Worm (Caenorhabditis elegans): ENCODE results near the gene F48G7.5.

F48G7.5 gene

DNA sequence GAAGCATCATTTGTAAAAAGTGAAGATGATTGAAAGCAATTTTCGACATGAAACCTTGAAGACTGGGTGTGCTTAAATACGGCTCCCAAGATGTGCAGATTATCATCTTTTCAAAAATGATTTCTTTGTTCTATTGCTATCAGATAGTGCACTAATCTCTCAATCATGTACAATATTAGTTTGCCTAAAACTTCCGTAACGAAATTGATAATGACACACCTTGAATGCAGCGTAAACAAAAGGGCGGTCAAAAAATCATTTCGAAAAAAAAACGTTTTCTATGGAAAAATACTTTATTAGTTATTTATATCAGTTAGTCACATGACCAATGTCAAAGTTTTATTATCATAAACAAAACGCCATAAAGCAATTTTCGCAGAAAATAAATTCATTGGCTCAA, at the start of gene F48G7.5:
TSS of gene F48G7.5 (minus strand) at position 34 of the 400 bp plus-strand sequence.
- no peak for TF ChIP-seq unc-62 (GFP tag; optimal IDR thresholded peaks at IDR 0.05)

DNA sequence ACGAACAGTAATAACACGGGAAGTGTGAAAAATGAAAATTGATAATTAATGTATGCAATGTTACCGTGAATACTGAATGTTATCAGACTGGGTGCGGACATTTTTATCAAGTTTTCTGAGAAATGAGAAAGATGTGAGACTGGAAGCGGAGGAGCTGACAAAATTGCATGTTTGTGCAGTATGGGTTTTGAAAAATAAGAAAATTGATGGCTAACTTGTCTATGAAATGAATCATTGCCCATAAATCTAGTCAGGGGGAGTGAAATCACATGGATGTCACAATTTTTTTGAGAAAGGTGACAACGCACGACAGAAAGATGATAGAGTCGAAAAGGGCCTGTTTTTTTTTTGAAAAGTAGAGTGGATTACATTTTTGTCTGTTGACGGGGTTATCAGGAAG, 48.6 kb upstream of the F48G7.5 start, which contains the start of gene sru-24:
TSS of gene sru-24 (minus strand) at position 101 of the 400 bp plus-strand sequence.
- no peak for TF ChIP-seq unc-62 (GFP tag; optimal IDR thresholded peaks at IDR 0.05)

DNA sequence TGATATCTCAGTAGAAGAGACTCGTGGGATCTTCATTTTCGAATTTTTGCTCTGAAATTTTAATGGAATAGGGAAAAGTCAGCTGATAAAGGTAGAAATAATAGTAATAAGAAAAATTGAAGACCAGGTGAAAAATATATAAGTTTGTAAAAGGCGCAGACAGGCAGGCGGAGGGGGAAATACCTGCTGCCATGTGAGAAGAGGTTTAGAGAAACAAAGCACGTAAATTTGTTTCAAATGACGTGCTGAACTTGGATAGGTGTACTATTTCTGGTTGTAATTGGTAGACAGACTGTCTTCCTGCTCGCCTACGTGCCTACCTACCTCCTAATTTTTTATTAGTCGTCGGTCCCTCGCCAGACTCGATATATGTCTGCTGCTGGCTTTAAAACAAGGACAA, 44.7 kb upstream of the F48G7.5 start, which contains the start of gene nhr-180:
TSS of gene nhr-180 (minus strand) at position 52 of the 400 bp plus-strand sequence.
- no peak for TF ChIP-seq unc-62 (GFP tag; optimal IDR thresholded peaks at IDR 0.05)

DNA sequence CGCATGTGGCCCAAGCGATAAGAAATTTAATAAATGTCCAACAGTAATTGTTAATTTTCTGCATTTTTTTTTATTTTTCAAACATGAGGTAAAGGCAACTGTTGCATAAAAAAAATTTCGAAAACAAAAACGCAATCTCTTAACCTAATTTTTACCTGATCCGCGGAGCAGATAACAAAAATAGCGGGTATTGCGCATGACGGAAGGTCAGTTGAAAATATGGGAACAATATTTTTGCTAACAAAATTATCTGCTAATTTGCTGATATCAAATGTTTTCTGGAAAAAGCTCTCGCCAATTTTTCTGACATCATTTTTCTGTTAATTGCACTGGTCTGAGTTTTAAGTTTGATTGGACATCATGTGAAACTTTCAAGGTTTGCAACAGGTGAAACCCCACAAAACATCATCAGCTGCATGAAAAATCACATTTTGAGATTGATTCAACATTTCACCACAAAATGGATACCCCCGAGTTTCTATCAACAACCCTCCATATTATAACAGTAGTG, 41.7 kb upstream of the F48G7.5 start, which contains the start of the genes F31F4.11 and srh-266:
TSS of gene F31F4.11 (minus strand) at position 101 of the 511 bp plus-strand sequence.
TSS of gene srh-266 (plus strand) at position 461 of the 511 bp plus-strand sequence.
- no peak for TF ChIP-seq unc-62 (GFP tag; optimal IDR thresholded peaks at IDR 0.05)

DNA sequence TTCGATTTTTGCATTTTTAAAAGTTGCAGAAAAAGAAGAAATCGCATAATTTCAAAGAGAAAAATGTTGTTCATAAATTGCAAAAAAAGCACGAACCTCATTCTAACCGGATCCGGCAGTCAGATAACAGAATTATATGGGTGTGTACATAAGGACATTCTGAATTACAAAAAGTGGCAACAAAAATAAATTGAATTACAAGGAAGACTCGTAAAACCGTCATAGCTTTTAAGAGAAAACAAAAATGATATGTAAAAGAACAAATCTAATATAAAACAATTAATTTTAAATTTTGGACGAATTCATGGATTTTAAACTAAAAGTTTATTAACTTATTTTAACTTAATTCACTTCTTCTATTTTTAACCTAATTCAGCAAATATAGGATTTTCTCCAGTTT, 37.5 kb upstream of the F48G7.5 start, which contains the start of gene F31F4.17:
TSS of gene F31F4.17 (minus strand) at position 101 of the 400 bp plus-strand sequence.
- no peak for TF ChIP-seq unc-62 (GFP tag; optimal IDR thresholded peaks at IDR 0.05)

DNA sequence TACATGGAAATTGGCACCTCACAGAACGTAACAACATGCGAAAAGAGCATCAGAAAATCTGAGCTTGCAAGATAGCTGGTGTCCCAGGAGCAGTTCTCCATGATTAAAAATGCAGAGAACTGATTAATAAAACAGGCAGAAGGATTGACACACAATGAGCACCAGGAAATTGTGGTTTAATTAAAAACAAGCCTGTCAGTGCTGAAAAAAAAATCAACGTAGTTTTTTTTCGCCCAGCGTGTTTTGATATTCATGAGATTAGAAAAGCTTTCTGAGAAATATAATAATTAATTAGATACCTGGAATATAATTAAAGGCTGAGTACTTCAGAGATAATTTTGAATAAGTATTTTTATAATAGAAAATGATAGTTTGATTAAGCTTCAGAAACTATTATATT, 34.9 kb upstream of the F48G7.5 start, which contains the start of gene srh-246:
TSS of gene srh-246 (minus strand) at position 101 of the 400 bp plus-strand sequence.
- TF ChIP-seq unc-62 (GFP tag; optimal IDR thresholded peaks at IDR 0.05) = no peak

DNA sequence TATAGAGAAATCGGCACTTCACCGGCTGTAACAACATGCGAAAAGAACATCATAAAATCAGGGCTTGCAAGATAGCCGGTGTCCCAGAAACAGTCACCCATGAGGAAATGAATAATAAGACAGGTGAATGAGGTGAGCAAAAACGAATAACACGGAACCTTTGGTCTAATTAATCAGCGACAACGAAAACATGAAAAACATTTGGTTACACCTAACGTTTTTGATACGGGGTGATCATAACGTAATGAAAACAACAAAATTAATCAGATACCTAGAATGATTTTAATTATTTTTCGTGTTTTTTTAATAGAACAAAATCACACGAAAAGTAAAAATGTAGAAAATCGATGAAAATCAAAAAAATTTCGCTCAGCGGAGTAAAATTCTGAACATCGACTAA, 33.1 kb upstream of the F48G7.5 start, which contains the start of gene srh-245:
TSS of gene srh-245 (minus strand) at position 101 of the 400 bp plus-strand sequence.
- no peak for TF ChIP-seq unc-62 (GFP tag; optimal IDR thresholded peaks at IDR 0.05)

DNA sequence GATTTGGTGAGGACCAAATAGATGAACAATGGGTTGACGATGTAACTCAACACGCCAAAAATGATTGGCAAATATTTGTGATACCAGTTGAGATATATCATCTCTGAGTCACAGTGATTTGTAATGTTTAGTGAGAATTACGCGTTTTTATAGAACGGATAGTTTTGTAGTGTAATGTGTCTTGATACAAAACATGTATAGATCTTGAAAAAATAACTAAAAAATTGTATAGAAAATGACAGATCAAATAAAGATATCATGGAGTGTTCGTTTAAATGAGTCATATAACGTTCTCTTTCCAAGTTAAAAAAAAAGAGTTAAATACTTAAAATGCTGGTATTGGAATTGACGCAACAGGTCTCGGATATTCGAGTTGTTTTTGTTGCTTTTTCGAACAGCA, 31.7 kb upstream of the F48G7.5 start, which contains the start of gene srj-6:
TSS of gene srj-6 (minus strand) at position 101 of the 400 bp plus-strand sequence.
- TF ChIP-seq unc-62 (GFP tag; optimal IDR thresholded peaks at IDR 0.05) = no peak

DNA sequence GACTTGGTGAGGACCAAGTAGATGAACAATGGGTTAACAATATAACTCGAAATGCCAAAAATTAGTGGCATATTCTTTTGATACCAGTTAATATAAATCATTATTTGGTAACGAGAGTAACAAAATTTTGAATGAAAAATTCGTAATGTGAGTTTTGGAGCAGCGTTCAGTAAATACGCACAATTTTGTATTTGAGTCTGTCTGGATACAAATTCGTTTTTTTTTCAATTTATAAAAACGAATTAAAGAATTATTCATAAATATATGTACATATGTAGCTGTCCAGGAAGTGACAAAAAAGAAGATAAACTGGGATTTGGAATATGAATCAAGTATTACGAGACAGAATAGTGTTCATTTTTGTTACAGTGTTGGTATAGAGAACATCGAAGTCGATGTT, 30.2 kb upstream of the F48G7.5 start, which contains the start of gene srj-5:
TSS of gene srj-5 (minus strand) at position 101 of the 400 bp plus-strand sequence.
- no peak for TF ChIP-seq unc-62 (GFP tag; optimal IDR thresholded peaks at IDR 0.05)

DNA sequence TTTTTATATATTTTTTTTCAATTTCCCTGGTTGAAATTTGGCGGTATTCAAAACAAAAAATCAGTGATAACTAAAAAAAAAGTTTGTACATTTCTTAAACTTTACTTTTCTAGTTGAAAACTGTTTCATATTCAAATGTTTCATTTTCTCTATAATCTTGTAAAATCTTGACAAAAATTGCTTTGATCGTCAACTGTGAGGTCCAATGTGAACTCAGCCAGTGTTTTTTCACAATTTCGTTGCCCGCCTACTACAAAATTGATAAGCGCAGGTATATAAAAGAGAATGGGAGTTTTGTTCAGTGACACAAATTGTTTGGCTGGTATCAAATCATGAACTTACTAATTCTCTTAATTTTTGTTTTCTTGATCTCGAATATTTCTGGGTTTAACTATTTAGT, 24.2 kb upstream of the F48G7.5 start, which contains the start of gene ugt-42:
TSS of gene ugt-42 (plus strand) at position 301 of the 400 bp plus-strand sequence.
- TF ChIP-seq unc-62 (GFP tag; optimal IDR thresholded peaks at IDR 0.05) = no peak

DNA sequence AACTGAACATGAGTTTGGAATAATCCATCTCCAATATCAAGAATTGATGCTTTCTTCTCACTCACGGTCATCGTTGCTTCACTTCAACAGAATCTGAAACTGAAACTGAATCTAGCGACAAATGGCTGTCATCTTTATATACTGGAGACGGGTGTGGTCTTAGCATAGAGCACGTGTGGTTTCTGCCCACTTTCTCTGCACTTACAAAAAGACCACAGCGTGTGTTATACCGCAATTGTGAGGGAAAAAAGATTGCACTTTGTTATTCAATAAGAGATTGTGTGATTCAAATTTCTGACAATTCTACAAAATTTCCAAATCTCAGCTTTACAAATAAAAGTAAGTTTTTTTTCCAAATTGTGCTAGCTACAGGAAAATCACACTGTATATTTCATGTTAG, 23.4 kb upstream of the F48G7.5 start, which contains the start of gene F48G7.12:
TSS of gene F48G7.12 (minus strand) at position 101 of the 400 bp plus-strand sequence.
- TF ChIP-seq unc-62 (GFP tag; optimal IDR thresholded peaks at IDR 0.05) = no peak

DNA sequence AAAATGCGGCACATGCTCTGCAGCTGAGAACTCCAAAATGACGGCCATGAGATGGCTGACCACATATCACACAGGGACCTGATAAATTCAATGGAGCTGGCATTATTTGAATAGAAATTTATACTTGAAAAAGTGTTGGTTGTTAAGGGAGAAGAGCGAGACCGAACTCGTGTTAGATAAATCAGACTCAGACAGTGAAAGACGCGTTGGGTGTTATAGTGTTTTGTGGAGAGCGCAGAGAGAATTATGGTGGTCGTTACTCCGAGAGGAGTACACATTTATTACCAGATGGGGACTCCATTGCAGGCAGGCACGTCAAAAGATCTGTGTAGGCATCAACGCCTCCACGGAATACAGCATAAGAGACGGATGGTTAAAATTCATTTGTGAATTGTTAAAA, 20.0 kb upstream of the F48G7.5 start, which contains the start of gene nhr-190:
TSS of gene nhr-190 (minus strand) at position 175 of the 400 bp plus-strand sequence.
- TF ChIP-seq unc-62 (GFP tag; optimal IDR thresholded peaks at IDR 0.05) = no peak

DNA sequence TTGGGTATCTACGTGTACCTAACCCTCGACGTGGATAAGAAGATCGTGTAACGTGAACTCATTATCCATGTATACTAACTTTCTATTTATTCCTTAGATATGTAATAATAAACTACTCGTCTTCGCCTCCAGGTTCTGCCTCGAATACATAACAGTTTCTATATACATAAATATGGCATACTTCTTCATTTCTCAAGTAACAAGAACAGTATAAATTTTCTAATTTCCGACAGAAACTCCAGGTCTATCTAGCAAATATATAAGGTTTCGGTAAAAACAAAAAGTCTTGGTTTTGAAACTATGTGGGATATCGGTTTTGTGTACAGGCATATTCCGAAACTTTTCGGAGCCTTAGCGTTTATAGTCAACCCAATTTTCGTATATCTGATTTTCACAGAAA, 15.6 kb upstream of the F48G7.5 start, which contains the start of gene srj-37:
TSS of gene srj-37 (plus strand) at position 301 of the 400 bp plus-strand sequence.
- no peak for TF ChIP-seq unc-62 (GFP tag; optimal IDR thresholded peaks at IDR 0.05)

DNA sequence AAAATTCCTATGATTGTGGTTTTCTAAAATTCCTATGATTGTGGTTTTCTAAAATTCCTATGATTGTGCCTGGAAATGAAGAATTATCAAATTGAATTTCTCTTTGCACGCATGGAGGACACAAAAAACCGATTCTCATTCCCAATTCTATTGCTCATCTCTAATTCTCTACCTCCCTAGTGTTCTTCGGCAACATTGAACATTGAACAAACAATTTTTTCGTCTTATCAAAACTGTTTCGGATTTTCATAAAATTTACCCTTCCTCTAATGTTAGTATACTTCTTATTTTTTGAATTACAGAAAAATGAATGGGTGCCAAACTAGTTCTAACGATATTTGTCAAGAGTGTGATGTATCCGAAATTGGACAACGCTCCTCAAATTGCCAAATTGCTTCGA, 13.5 kb upstream of the F48G7.5 start, which contains the start of gene pals-31:
TSS of gene pals-31 (plus strand) at position 301 of the 400 bp plus-strand sequence.
- no peak for TF ChIP-seq unc-62 (GFP tag; optimal IDR thresholded peaks at IDR 0.05)

DNA sequence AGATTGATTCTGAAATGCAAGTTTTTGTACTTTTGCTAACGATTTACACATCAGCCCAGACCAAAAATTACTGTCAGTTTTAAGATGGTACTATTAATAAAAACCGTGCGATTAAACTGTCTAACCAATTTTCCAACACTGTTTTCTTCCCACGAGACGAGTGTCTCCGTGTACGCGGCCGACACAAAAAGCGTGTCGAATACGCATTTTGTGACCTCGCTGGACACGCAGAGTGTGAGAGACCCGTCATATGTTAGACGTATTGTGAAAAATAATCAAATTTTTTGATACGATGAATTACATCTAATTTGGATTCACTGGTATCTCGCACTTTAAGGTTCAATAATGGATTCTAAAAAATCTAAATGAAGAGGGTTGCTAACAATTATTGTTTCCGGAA, 12.9 kb upstream of the F48G7.5 start:
- no peak for TF ChIP-seq unc-62 (GFP tag; optimal IDR thresholded peaks at IDR 0.05)

DNA sequence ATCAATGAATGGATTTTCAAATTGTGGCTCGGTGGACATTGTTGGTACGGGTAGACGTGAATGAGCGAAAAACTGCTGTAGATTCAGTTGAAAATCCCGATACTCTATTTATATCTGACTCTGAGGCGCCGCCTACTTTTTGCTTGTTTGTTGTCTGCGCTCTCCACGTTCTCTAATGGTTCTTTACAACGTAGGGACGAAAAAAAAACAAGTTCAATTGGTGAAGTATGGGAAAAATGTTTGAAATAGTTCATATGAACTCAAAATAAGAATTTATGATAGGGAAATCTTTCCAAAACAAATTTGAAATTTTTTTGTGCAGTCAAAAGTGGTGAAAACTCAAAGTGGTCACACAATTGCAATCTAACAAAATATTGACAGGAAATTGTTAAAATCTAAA, 12.1 kb upstream of the F48G7.5 start, which contains the start of gene F48G7.10:
TSS of gene F48G7.10 (minus strand) at position 101 of the 400 bp plus-strand sequence.
- no peak for TF ChIP-seq unc-62 (GFP tag; optimal IDR thresholded peaks at IDR 0.05)

DNA sequence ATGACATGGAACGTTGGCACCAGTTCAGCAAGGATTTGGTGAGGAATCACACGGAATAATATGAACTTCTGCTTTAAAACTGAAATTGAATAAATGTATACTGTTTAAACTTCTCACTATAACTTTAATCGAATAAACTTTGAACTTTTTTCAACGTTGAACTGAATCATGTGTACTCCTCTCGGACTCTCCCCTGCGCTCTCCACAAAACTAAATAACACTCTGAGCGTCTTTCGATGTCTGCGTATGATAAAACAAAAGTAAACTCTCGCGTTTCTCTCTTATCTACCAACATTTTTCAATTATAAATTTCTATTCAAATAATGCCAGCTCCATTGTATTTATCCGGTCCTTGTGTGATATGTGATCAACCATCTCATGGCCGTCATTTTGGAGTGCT, 9.1 kb upstream of the F48G7.5 start:
- no peak for TF ChIP-seq unc-62 (GFP tag; optimal IDR thresholded peaks at IDR 0.05)

Measured in whole organism, dauer.